Worm (Caenorhabditis elegans): ENCODE measurements around the gene F38A1.9.

The F38A1.9 gene

ce11 chrIV:1224781-1225180 is 20.4 kb downstream of the F38A1.9 start:
- no peak for TF ChIP-seq ceh-43 (GFP tag; optimal IDR thresholded peaks at IDR 0.05)
- no peak for TF ChIP-seq drap-1 (GFP tag; optimal IDR thresholded peaks at IDR 0.05)
- TF ChIP-seq flh-1 (GFP tag; optimal IDR thresholded peaks at IDR 0.05) = no peak
- TF ChIP-seq sem-2 (GFP tag; optimal IDR thresholded peaks at IDR 0.05) = no peak
- TF ChIP-seq pha-4 (tag; optimal IDR thresholded peaks at IDR 0.05) = no peak
- no peak for TF ChIP-seq nhr-28 (tag; optimal IDR thresholded peaks at IDR 0.05)
- no peak for TF ChIP-seq lin-32 (GFP tag; optimal IDR thresholded peaks at IDR 0.05)

ce11 chrIV:1221167-1221566 is 24.0 kb downstream of the F38A1.9 start, which contains the start of gene W09G12.10:
Gene W09G12.10, minus strand, starts transcription at chrIV:1221287.
- TF ChIP-seq ham-2 (GFP tag; optimal IDR thresholded peaks at IDR 0.05) (peak; percentile 73), unc-120 (tag; optimal IDR thresholded peaks at IDR 0.05; ENCODE audit: poor library complexity, severe bottlenecking) (no peak), ceh-43 (GFP tag; optimal IDR thresholded peaks at IDR 0.05) (no peak), ces-1 (GFP tag; optimal IDR thresholded peaks at IDR 0.05) (peak; percentile 19)

- no peak for TF ChIP-seq M03D4.4 (tag; optimal IDR thresholded peaks at IDR 0.05)
- no peak for TF ChIP-seq ceh-39 (tag; optimal IDR thresholded peaks at IDR 0.05)
These were observed 28.9 kb downstream of the F38A1.9 start, which contains the start of gene W09G12.9 for ce11 chrIV:1216290-1216689. Gene W09G12.9, plus strand, starts transcription at chrIV:1216590.

ce11 chrIV:1215536-1215935 is 29.6 kb downstream of the F38A1.9 start:
- TF ChIP-seq ces-1 (GFP tag; optimal IDR thresholded peaks at IDR 0.05) (no peak), mls-2 (tag; optimal IDR thresholded peaks at IDR 0.05) (no peak), sem-2 (GFP tag; optimal IDR thresholded peaks at IDR 0.05) (no peak), elt-3 (tag; optimal IDR thresholded peaks at IDR 0.05) (no peak), ceh-39 (tag; optimal IDR thresholded peaks at IDR 0.05) (no peak), lin-13 (tag; optimal IDR thresholded peaks at IDR 0.05) (no peak), hlh-1 (tag; optimal IDR thresholded peaks at IDR 0.05) (no peak), lin-32 (GFP tag; optimal IDR thresholded peaks at IDR 0.05) (no peak), snpc-4 (tag; optimal IDR thresholded peaks at IDR 0.05) (no peak), drap-1 (GFP tag; optimal IDR thresholded peaks at IDR 0.05) (no peak), blmp-1 (tag; optimal IDR thresholded peaks at IDR 0.05) (no peak), nhr-12 (tag; optimal IDR thresholded peaks at IDR 0.05) (no peak), mep-1 (tag; optimal IDR thresholded peaks at IDR 0.05) (no peak), nhr-28 (tag; optimal IDR thresholded peaks at IDR 0.05) (no peak), unc-120 (tag; optimal IDR thresholded peaks at IDR 0.05; ENCODE audit: poor library complexity, severe bottlenecking) (no peak), tbx-8 (GFP tag; optimal IDR thresholded peaks at IDR 0.05) (no peak), nhr-76 (tag; optimal IDR thresholded peaks at IDR 0.05) (no peak), mab-5 (tag; optimal IDR thresholded peaks at IDR 0.05) (no peak), sptf-1 (tag; optimal IDR thresholded peaks at IDR 0.05) (no peak), ztf-11 (tag; optimal IDR thresholded peaks at IDR 0.05) (no peak)

ce11 chrIV:1213192-1213591 is 32.0 kb downstream of the F38A1.9 start:
- TF ChIP-seq ces-1 (GFP tag; optimal IDR thresholded peaks at IDR 0.05) (peak; percentile 65), M03D4.4 (tag; optimal IDR thresholded peaks at IDR 0.05) (no peak)

ce11 chrIV:1212357-1212756 is 32.8 kb downstream of the F38A1.9 start:
- TF ChIP-seq nhr-28 (tag; optimal IDR thresholded peaks at IDR 0.05) (no peak), ces-1 (GFP tag; optimal IDR thresholded peaks at IDR 0.05) (peak; percentile 88)

ce11 chrIV:1211902-1212301 is 33.2 kb downstream of the F38A1.9 start:
- TF ChIP-seq ces-1 (GFP tag; optimal IDR thresholded peaks at IDR 0.05) (no peak), ham-2 (GFP tag; optimal IDR thresholded peaks at IDR 0.05) (no peak), unc-120 (tag; optimal IDR thresholded peaks at IDR 0.05; ENCODE audit: poor library complexity, severe bottlenecking) (no peak), bed-3 (GFP tag; optimal IDR thresholded peaks at IDR 0.05) (no peak), nhr-28 (tag; optimal IDR thresholded peaks at IDR 0.05) (no peak), sem-2 (GFP tag; optimal IDR thresholded peaks at IDR 0.05) (no peak), lin-32 (GFP tag; optimal IDR thresholded peaks at IDR 0.05) (no peak), ceh-39 (tag; optimal IDR thresholded peaks at IDR 0.05) (no peak), nhr-76 (tag; optimal IDR thresholded peaks at IDR 0.05) (no peak), ztf-11 (tag; optimal IDR thresholded peaks at IDR 0.05) (no peak), M03D4.4 (tag; optimal IDR thresholded peaks at IDR 0.05) (no peak), nhr-12 (tag; optimal IDR thresholded peaks at IDR 0.05) (no peak), unc-62 (GFP tag; optimal IDR thresholded peaks at IDR 0.05) (no peak), zip-8 (tag; optimal IDR thresholded peaks at IDR 0.05) (no peak), hlh-1 (tag; optimal IDR thresholded peaks at IDR 0.05) (no peak)

All from whole organism, mixed stage, embryonic.